Fruit fly (Drosophila melanogaster) whole organism, embryonic: Measurements from ENCODE around the gene CG4593.

ENCODE experiments used
- B-H1 ChIP-seq: fragments of 200-800 bp; sonication (Bioruptor generic); IDR thresholded peaks from 3 replicates; pipeline ENCODE4 v1.3.6; 2022; ENCODE audit warnings: missing biosample characterization, missing genetic modification characterization
- CG10565 ChIP-seq: fragments of 200-800 bp; sonication (Bioruptor generic); optimal IDR thresholded peaks from 3 replicates; lab custom pipeline; 2016; ENCODE audit warnings: missing biosample characterization, mild to moderate bottlenecking, missing genetic modification characterization
- CG11093 ChIP-seq: fragments of 200-800 bp; sonication (Bioruptor generic); IDR thresholded peaks from 3 replicates; pipeline ENCODE4 v1.3.6; 2022; ENCODE audit warnings: missing biosample characterization, missing genetic modification characterization
- CG11723 ChIP-seq: fragments of 200-800 bp; sonication (Bioruptor generic); optimal IDR thresholded peaks from 2 replicates; lab custom pipeline; 2017; ENCODE audit warnings: missing biosample characterization, mild to moderate bottlenecking, missing genetic modification characterization
- CG13775 ChIP-seq: fragments of 200-800 bp; sonication (Bioruptor generic); optimal IDR thresholded peaks from 3 replicates; lab custom pipeline; 2017; ENCODE audit warnings: missing biosample characterization, mild to moderate bottlenecking, missing genetic modification characterization
- CG14667 ChIP-seq: fragments of 200-800 bp; sonication (Bioruptor generic); IDR thresholded peaks from 2 replicates; pipeline ENCODE4 v1.3.6; 2022; ENCODE audit warnings: missing biosample characterization, missing genetic modification characterization
- CG18764 ChIP-seq: fragments of 200-800 bp; sonication (Bioruptor generic); optimal IDR thresholded peaks from 3 replicates; lab custom pipeline; 2016; ENCODE audit warnings: missing biosample characterization, missing genetic modification characterization
- CG2129 ChIP-seq: fragments of 200-800 bp; sonication (Bioruptor generic); IDR thresholded peaks from 2 replicates; pipeline ENCODE4 v1.3.6; 2022; ENCODE audit warnings: missing biosample characterization, missing genetic modification characterization; ENCODE audit not compliant: partially characterized antibody
- CG2889 ChIP-seq: fragments of 200-800 bp; sonication (Bioruptor generic); IDR thresholded peaks from 3 replicates; pipeline ENCODE4 v1.3.6; 2022; ENCODE audit warnings: missing biosample characterization, missing genetic modification characterization
- CG30403 ChIP-seq: fragments of 200-800 bp; sonication (Bioruptor generic); optimal IDR thresholded peaks from 3 replicates; lab custom pipeline; 2016; ENCODE audit warnings: missing biosample characterization, missing genetic modification characterization
- CG30431 ChIP-seq: fragments of 200-800 bp; sonication (Bioruptor generic); optimal IDR thresholded peaks from 2 replicates; lab custom pipeline; 2017; ENCODE audit warnings: missing biosample characterization, missing genetic modification characterization
- CG3065 ChIP-seq: fragments of 200-800 bp; sonication (Bioruptor generic); optimal IDR thresholded peaks from 2 replicates; lab custom pipeline; 2016; ENCODE audit warnings: missing biosample characterization, missing genetic modification characterization
- CG31365 ChIP-seq: fragments of 200-800 bp; sonication (Bioruptor generic); optimal IDR thresholded peaks from 2 replicates; lab custom pipeline; 2018; ENCODE audit warnings: missing biosample characterization, mild to moderate bottlenecking, missing genetic modification characterization
- CG3407 ChIP-seq: fragments of 200-800 bp; sonication (Bioruptor generic); optimal IDR thresholded peaks from 2 replicates; lab custom pipeline; 2018; ENCODE audit warnings: missing biosample characterization, mild to moderate bottlenecking, missing genetic modification characterization
- CG4730 ChIP-seq: fragments of 200-800 bp; sonication (Bioruptor generic); IDR thresholded peaks from 2 replicates; pipeline ENCODE4 v1.3.6; 2022; ENCODE audit warnings: missing biosample characterization, missing genetic modification characterization
- CG4854 ChIP-seq: fragments of 200-800 bp; sonication (Bioruptor generic); optimal IDR thresholded peaks from 2 replicates; lab custom pipeline; 2016; ENCODE audit warnings: missing biosample characterization, missing genetic modification characterization, inconsistent platforms
- CG6254 ChIP-seq: fragments of 200-800 bp; sonication (Bioruptor generic); optimal IDR thresholded peaks from 3 replicates; lab custom pipeline; 2017; ENCODE audit warnings: mild to moderate bottlenecking, missing biosample characterization, missing genetic modification reagents, missing genetic modification characterization
- CG6854 ChIP-seq: fragments of 200-800 bp; sonication (Bioruptor generic); optimal IDR thresholded peaks from 3 replicates; lab custom pipeline; 2017; ENCODE audit warnings: missing biosample characterization, mild to moderate bottlenecking, missing genetic modification characterization
- CG7928 ChIP-seq: fragments of 200-800 bp; sonication (Bioruptor generic); optimal IDR thresholded peaks from 2 replicates; lab custom pipeline; 2017; ENCODE audit warnings: missing biosample characterization, mild to moderate bottlenecking, missing genetic modification characterization
- CG8388 ChIP-seq: fragments of 200-800 bp; sonication (Bioruptor generic); optimal IDR thresholded peaks from 2 replicates; lab custom pipeline; 2019; ENCODE audit warnings: missing biosample characterization, mild to moderate bottlenecking, missing genetic modification characterization, moderate library complexity
- CG8765 ChIP-seq: fragments of 200-800 bp; sonication (Bioruptor generic); IDR thresholded peaks from 2 replicates; pipeline ENCODE4 v1.3.6; 2022; ENCODE audit warnings: missing biosample characterization, missing genetic modification characterization
- Camta ChIP-seq: fragments of 200-800 bp; sonication (Bioruptor generic); optimal IDR thresholded peaks from 2 replicates; lab custom pipeline; 2016; ENCODE audit warnings: missing biosample characterization, missing genetic modification characterization
- Hmx ChIP-seq: fragments of 200-800 bp; sonication (Bioruptor generic); optimal IDR thresholded peaks from 2 replicates; lab custom pipeline; 2016; ENCODE audit warnings: missing biosample characterization, missing genetic modification characterization
- Lim3 ChIP-seq: fragments of 200-800 bp; sonication (Bioruptor generic); IDR thresholded peaks from 2 replicates; pipeline ENCODE4 v1.3.6; 2022; ENCODE audit warnings: missing biosample characterization, missing genetic modification characterization
- Nf-YA ChIP-seq: fragments of 200-800 bp; sonication (Bioruptor generic); IDR thresholded peaks from 2 replicates; pipeline ENCODE4 v1.3.6; 2022; ENCODE audit warnings: missing biosample characterization, missing genetic modification characterization
- Xbp1 ChIP-seq: fragments of 200-800 bp; sonication (Bioruptor generic); optimal IDR thresholded peaks from 3 replicates; lab custom pipeline; 2016; ENCODE audit warnings: missing biosample characterization, mild to moderate bottlenecking, missing genetic modification characterization
- al ChIP-seq: fragments of 200-800 bp; sonication (Bioruptor generic); IDR thresholded peaks from 2 replicates; pipeline ENCODE4 v1.3.6; 2022; ENCODE audit warnings: missing biosample characterization, missing genetic modification characterization
- az2 ChIP-seq: fragments of 200-800 bp; sonication (Bioruptor generic); optimal IDR thresholded peaks from 3 replicates; lab custom pipeline; 2016; ENCODE audit warnings: missing biosample characterization, missing genetic modification characterization
- bigmax ChIP-seq: fragments of 200-800 bp; sonication (Bioruptor generic); optimal IDR thresholded peaks from 2 replicates; lab custom pipeline; 2018; ENCODE audit warnings: missing biosample characterization, mild to moderate bottlenecking, missing genetic modification characterization
- bsh ChIP-seq, 2 experiments: fragments of 200-800 bp; sonication (Bioruptor generic); optimal IDR thresholded peaks; 2 replicates each; lab custom pipeline; 2017 to 2018; ENCODE audit warnings: mild to moderate bottlenecking in 2 of 2, missing biosample characterization in 2 of 2, missing genetic modification characterization in 2 of 2, moderate library complexity in 1 of 2
- chm ChIP-seq: fragments of 200-800 bp; sonication (Bioruptor generic); IDR thresholded peaks from 2 replicates; pipeline ENCODE4 v1.3.6; 2022; ENCODE audit warnings: missing biosample characterization, missing genetic modification characterization
- crc ChIP-seq: fragments of 200-800 bp; sonication (Bioruptor generic); optimal IDR thresholded peaks from 2 replicates; lab custom pipeline; 2016; ENCODE audit warnings: missing biosample characterization, missing genetic modification characterization
- dpn ChIP-seq, 2 experiments: fragments of 200-800 bp; sonication (Bioruptor generic); optimal IDR thresholded peaks; 3 replicates each; lab custom pipeline; 2016; ENCODE audit warnings: missing biosample characterization in 2 of 2, missing genetic modification characterization in 2 of 2
- dysf ChIP-seq: fragments of 200-800 bp; sonication (Bioruptor generic); IDR thresholded peaks from 3 replicates; pipeline ENCODE4 v1.3.6; 2022; ENCODE audit warnings: missing biosample characterization, missing genetic modification characterization
- gce ChIP-seq: fragments of 200-800 bp; sonication (Bioruptor generic); IDR thresholded peaks from 3 replicates; pipeline ENCODE4 v1.3.6; 2022; ENCODE audit warnings: missing biosample characterization, missing genetic modification characterization
- gem ChIP-seq: fragments of 200-800 bp; sonication (Bioruptor generic); optimal IDR thresholded peaks from 2 replicates; lab custom pipeline; 2019; ENCODE audit warnings: missing biosample characterization, mild to moderate bottlenecking, missing genetic modification characterization, moderate library complexity
- ham ChIP-seq: fragments of 200-800 bp; sonication (Bioruptor generic); IDR thresholded peaks from 2 replicates; pipeline ENCODE4 v1.3.6; 2022; ENCODE audit warnings: missing biosample characterization, missing genetic modification characterization
- hkb ChIP-seq, 2 experiments: fragments of 200-800 bp in 1 of 2; fragments of >200 bp in 1 of 2; sonication (Bioruptor generic) in 1 of 2; IDR thresholded peaks in 1 of 2; optimal IDR thresholded peaks in 1 of 2; 2 replicates each; pipeline versions ENCODE4 v1.3.6 to Lab custom; 2017 to 2022; ENCODE audit warnings: missing biosample characterization in 1 of 2, missing genetic modification characterization in 1 of 2
- lbe ChIP-seq: fragments of 200-800 bp; sonication (Bioruptor generic); optimal IDR thresholded peaks from 2 replicates; lab custom pipeline; 2016; ENCODE audit warnings: missing biosample characterization, mild to moderate bottlenecking, missing genetic modification characterization
- lola ChIP-seq, 3 experiments: fragments of >200 bp in 2 of 3; fragments of 200-800 bp in 1 of 3; sonication (Bioruptor generic) in 1 of 3; optimal IDR thresholded peaks; 2 replicates each; lab custom pipeline; 2017 to 2019; ENCODE audit warnings: missing biosample characterization in 3 of 3, missing genetic modification characterization in 3 of 3, mild to moderate bottlenecking in 1 of 3, moderate library complexity in 1 of 3
- mam ChIP-seq: fragments of 200-800 bp; sonication (Bioruptor generic); optimal IDR thresholded peaks from 3 replicates; lab custom pipeline; 2016; ENCODE audit warnings: missing biosample characterization, missing genetic modification characterization
- nom ChIP-seq: fragments of 200-800 bp; sonication (Bioruptor generic); optimal IDR thresholded peaks from 2 replicates; lab custom pipeline; 2017; ENCODE audit warnings: missing biosample characterization, missing genetic modification characterization, mild to moderate bottlenecking, moderate library complexity, missing genetic modification reagents
- odd ChIP-seq: fragments of 200-800 bp; sonication (Bioruptor generic); optimal IDR thresholded peaks from 2 replicates; lab custom pipeline; 2017; ENCODE audit warnings: missing biosample characterization, mild to moderate bottlenecking, missing genetic modification characterization
- peb ChIP-seq: fragments of 200-800 bp; sonication (Bioruptor generic); IDR thresholded peaks from 2 replicates; pipeline ENCODE4 v1.3.6; 2022; ENCODE audit warnings: missing biosample characterization, missing genetic modification characterization
- pros ChIP-seq: fragments of 200-800 bp; sonication (Bioruptor generic); optimal IDR thresholded peaks from 3 replicates; lab custom pipeline; 2019; ENCODE audit warnings: missing biosample characterization, mild to moderate bottlenecking, missing genetic modification characterization, moderate library complexity
- sens ChIP-seq: fragments of 200-800 bp; sonication (Bioruptor generic); peaks from one replicate; lab custom pipeline; 2016; ENCODE audit warnings: missing biosample characterization, missing genetic modification characterization
- sqz ChIP-seq: fragments of 200-800 bp; sonication (Bioruptor generic); optimal IDR thresholded peaks from 3 replicates; lab custom pipeline; 2018; ENCODE audit warnings: missing biosample characterization, mild to moderate bottlenecking, missing genetic modification characterization
- ttk ChIP-seq: fragments of 200-800 bp; sonication (Bioruptor generic); IDR thresholded peaks from 2 replicates; pipeline ENCODE4 v2.1.2; 2022; ENCODE audit warnings: missing biosample characterization, missing genetic modification characterization
- tx ChIP-seq: fragments of 200-800 bp; sonication (Bioruptor generic); optimal IDR thresholded peaks from 2 replicates; lab custom pipeline; 2016; ENCODE audit warnings: missing biosample characterization, missing genetic modification characterization
- yki ChIP-seq: fragments of >200 bp; optimal IDR thresholded peaks from 3 replicates; lab custom pipeline; 2018

The CG4593 gene

DNA sequence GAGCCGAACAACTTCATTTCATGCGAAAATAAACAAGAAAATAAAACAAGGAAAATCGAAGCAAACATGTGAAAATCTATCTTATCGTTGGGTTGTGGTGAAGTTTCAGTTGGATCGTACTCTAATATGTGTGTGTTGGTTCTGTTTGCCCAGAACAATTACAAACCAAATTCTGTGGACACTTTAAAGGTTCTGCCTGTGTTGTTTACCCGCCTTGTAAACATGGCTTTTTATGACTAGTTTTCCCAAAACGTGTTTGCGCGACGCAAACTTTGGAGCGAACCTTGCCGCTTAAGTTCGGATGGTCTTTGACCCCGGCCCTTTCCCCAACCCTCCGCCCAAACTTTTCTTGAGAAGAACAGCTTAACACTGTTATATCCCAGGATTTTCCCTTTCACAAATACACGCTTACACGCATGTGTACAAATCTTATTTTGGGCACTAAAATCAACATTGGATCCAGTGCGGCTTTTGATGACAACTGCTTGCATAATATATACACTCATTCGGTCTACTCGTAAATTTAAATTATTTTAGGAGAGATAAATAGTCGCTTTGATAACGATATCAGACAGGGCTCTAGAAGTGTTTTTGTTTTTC lies 9.5 kb upstream of the CG4593 start (continued):
- TF ChIP-seq ttk (GFP tag; lab: Robert Waterston, UW) = peak; percentile 39; the same call in 1 of the 2 replicates
- no peak for TF ChIP-seq nom
- peak; percentile 47 to 70 for TF ChIP-seq dpn (GFP tag; optimal IDR thresholded peaks at IDR 0.05; lab: Kevin White, UChicago)
- TF ChIP-seq Nf-YA = peak; percentile 39; the same call in 1 of the 2 replicates
- TF ChIP-seq Camta (GFP tag; lab: Kevin White, UChicago) = peak; percentile 90
- peak; percentile 65 for TF ChIP-seq CG6854 (GFP tag; lab: Kevin White, UChicago)
- TF ChIP-seq CG31365 (tag; lab: Kevin White, UChicago) = peak; percentile 77
- TF ChIP-seq lbe = no peak
- 0 out of 3 replicates have a peak, but pooled peaks have one; percentile 25 for TF ChIP-seq CG2889 (GFP tag; lab: Robert Waterston, UW)
- no peak for TF ChIP-seq hkb (optimal IDR thresholded peaks at IDR 0.05; lab: Kevin White, UChicago)
- TF ChIP-seq hkb (GFP tag; IDR thresholded peaks at IDR 0.05; lab: Robert Waterston, UW) = peak; percentile 86
- peak; percentile 52; the same call in 1 of the 3 replicates for TF ChIP-seq B-H1 (GFP tag; lab: Robert Waterston, UW)
- peak; percentile 73 for TF ChIP-seq tx (GFP tag; lab: Kevin White, UChicago)
- peak; percentile 37 for TF ChIP-seq CG30403 (GFP tag; lab: Kevin White, UChicago)
- TF ChIP-seq sens (GFP tag; lab: Kevin White, UChicago) = peak; percentile 99
- TF ChIP-seq gem (tag; lab: Kevin White, UChicago) = peak; percentile 84
- TF ChIP-seq CG30431 (GFP tag; lab: Kevin White, UChicago) = peak; percentile 66
- TF ChIP-seq CG3407 = peak; percentile 96
- TF ChIP-seq CG8765 = no peak
- peak; percentile 42 for TF ChIP-seq az2 (GFP tag; lab: Kevin White, UChicago)
- TF ChIP-seq CG7928 = peak; percentile 46
- TF ChIP-seq CG4730 (GFP tag; lab: Robert Waterston, UW) = peak; percentile 59
- no peak for TF ChIP-seq CG2129 (GFP tag; lab: Robert Waterston, UW)
- peak; percentile 56 for TF ChIP-seq bigmax (GFP tag; lab: Kevin White, UChicago)
- TF ChIP-seq Hmx (GFP tag; lab: Kevin White, UChicago) = no peak
- TF ChIP-seq crc (GFP tag; lab: Kevin White, UChicago) = peak; percentile 74
- peak; percentile 44 for TF ChIP-seq CG10565 (GFP tag; lab: Kevin White, UChicago)
- no peak; the same call in 1 of the 2 replicates for TF ChIP-seq ham (GFP tag; lab: Robert Waterston, UW)
- TF ChIP-seq yki = no peak
- peak; percentile 20 for TF ChIP-seq pros (GFP tag; lab: Kevin White, UChicago)
- TF ChIP-seq Xbp1 = peak; percentile 60
- peak; percentile 72; the same call in 1 of the 3 replicates for TF ChIP-seq CG11093 (GFP tag; lab: Robert Waterston, UW)
- TF ChIP-seq Lim3 (GFP tag; lab: Robert Waterston, UW) = no peak
- peak; percentile 90 for TF ChIP-seq odd
- TF ChIP-seq CG11723 = peak; percentile 84
- peak; percentile 39 for TF ChIP-seq mam (GFP tag; lab: Kevin White, UChicago)
- TF ChIP-seq CG8388 = peak; percentile 61
- peak; percentile 90 for TF ChIP-seq CG3065 (GFP tag; lab: Kevin White, UChicago)
- peak; percentile 96; the same call in 1 of the 2 replicates for TF ChIP-seq chm (GFP tag; lab: Robert Waterston, UW)
- peak; percentile 66 for TF ChIP-seq CG4854 (GFP tag; lab: Kevin White, UChicago)
- TF ChIP-seq CG6254 (GFP tag; lab: Kevin White, UChicago) = peak; percentile 83
- peak; percentile 85 for TF ChIP-seq sqz (GFP tag; lab: Kevin White, UChicago)
- TF ChIP-seq al (GFP tag; lab: Robert Waterston, UW) = no peak; the same call in 1 of the 2 replicates
- TF ChIP-seq dysf (GFP tag; lab: Robert Waterston, UW) = peak; percentile 51; the same call in 1 of the 3 replicates
- peak in 1 of 2 experiments; percentile 87 for TF ChIP-seq bsh (GFP tag; optimal IDR thresholded peaks at IDR 0.05; lab: Kevin White, UChicago)
- peak; percentile 90 for TF ChIP-seq CG18764 (GFP tag; lab: Kevin White, UChicago)
- TF ChIP-seq CG14667 = no peak
- TF ChIP-seq lola (GFP tag; optimal IDR thresholded peaks at IDR 0.05; lab: Kevin White, UChicago) = peak in 1 of 3 experiments; percentile 83
- peak; percentile 75 for TF ChIP-seq CG13775 (GFP tag; lab: Kevin White, UChicago)
- TF ChIP-seq peb (GFP tag; lab: Robert Waterston, UW) = peak; percentile 50; the same call in 1 of the 2 replicates
- peak; percentile 86 for TF ChIP-seq gce
